Fruit fly (Drosophila melanogaster): ENCODE data around the gene Tpr2.

- TF ChIP-seq CG7045 (GFP tag; optimal IDR thresholded peaks at IDR 0.05) (no peak), cic (GFP tag; optimal IDR thresholded peaks at IDR 0.05) (no peak), CG14711 (tag; optimal IDR thresholded peaks at IDR 0.05) (no peak), toe (GFP tag; optimal IDR thresholded peaks at IDR 0.05) (no peak), Mnt (GFP tag; optimal IDR thresholded peaks at IDR 0.05) (no peak)
Measured at dm6 chr2L:16493999-16494741, 2.8 kb downstream of the Tpr2 start.

Data from whole organism, adult.